Comparison of ENCODE assay signal across 6 worm cellular contexts in genomic region chrV:8024752-8025151, ce11.
TF ChIP-seq lines count a peak whose summit lies in the region.

Gene F43H9.3, minus strand, starts transcription at chrV:8024940.

TF ChIP-seq in whole organism, L1 larva, 84 proteins besides CTCF, POLR2A, EP300 and RAD21 (continues in another document):
- TF ChIP-seq rnt-1 (tag; optimal IDR thresholded peaks at IDR 0.05; lab: Kevin White, UChicago), result no peak
- no peak for TF ChIP-seq egl-13 (tag; optimal IDR thresholded peaks at IDR 0.05; lab: Kevin White, UChicago)
- TF ChIP-seq efl-1 (optimal IDR thresholded peaks at IDR 0.05; lab: Kevin White, UChicago), result peak; percentile 62 to 70
- peak; percentile 61 to 79 for TF ChIP-seq efl-1 (GFP tag; optimal IDR thresholded peaks at IDR 0.05 in 1 of 2; lab: Kevin White, UChicago)
- no peak for TF ChIP-seq nhr-47 (tag; optimal IDR thresholded peaks at IDR 0.05; lab: Kevin White, UChicago)
- TF ChIP-seq efl-3 (GFP tag; optimal IDR thresholded peaks at IDR 0.05; lab: Kevin White, UChicago), result no peak
- TF ChIP-seq dpl-1 (GFP tag; optimal IDR thresholded peaks at IDR 0.05; lab: Kevin White, UChicago), result peak in 2 of 3 experiments; percentile 47 to 60
- no peak for TF ChIP-seq nhr-28 (tag; optimal IDR thresholded peaks at IDR 0.05; lab: Kevin White, UChicago)
- TF ChIP-seq blmp-1 (tag; optimal IDR thresholded peaks at IDR 0.05; lab: Kevin White, UChicago), result no peak
- peak; percentile 80 for TF ChIP-seq F16B12.6 (tag; optimal IDR thresholded peaks at IDR 0.05; lab: Kevin White, UChicago)
- TF ChIP-seq unc-98 (GFP tag; IDR thresholded peaks at IDR 0.05; lab: Robert Waterston, UW), result no peak
- peak; percentile 19 for TF ChIP-seq snu-23 (GFP tag; optimal IDR thresholded peaks at IDR 0.05; lab: Kevin White, UChicago)
- TF ChIP-seq ceh-63 (GFP tag; optimal IDR thresholded peaks at IDR 0.05; lab: Kevin White, UChicago), result no peak
- TF ChIP-seq lin-35 (GFP tag; optimal IDR thresholded peaks at IDR 0.05; lab: Kevin White, UChicago), result peak; percentile 29 to 58
- peak; percentile 55 for TF ChIP-seq C16A3.4 (tag; optimal IDR thresholded peaks at IDR 0.05; lab: Kevin White, UChicago)

TF ChIP-seq in whole organism, L2 larva, 48 proteins besides CTCF, POLR2A, EP300 and RAD21:
- TF ChIP-seq ama-1 (optimal IDR thresholded peaks at IDR 0.05; lab: Kevin White, UChicago) (no peak), lsy-2 (tag; optimal IDR thresholded peaks at IDR 0.05; lab: Kevin White, UChicago) (peak in 1 of 2 experiments; percentile 88), R02D3.7 (tag; optimal IDR thresholded peaks at IDR 0.05; lab: Kevin White, UChicago) (peak; percentile 62), fos-1 (tag; optimal IDR thresholded peaks at IDR 0.05; lab: Kevin White, UChicago) (peak; percentile 0), egl-27 (tag; optimal IDR thresholded peaks at IDR 0.05; lab: Kevin White, UChicago) (no peak)

TF ChIP-seq in whole organism, L3 larva, 47 proteins besides CTCF, POLR2A, EP300 and RAD21:
- TF ChIP-seq nhr-43 (tag; optimal IDR thresholded peaks at IDR 0.05; lab: Kevin White, UChicago; ENCODE audit: poor library complexity, severe bottlenecking), result no peak
- peak; percentile 89 for TF ChIP-seq R02D3.7 (tag; optimal IDR thresholded peaks at IDR 0.05; lab: Kevin White, UChicago)
- peak; percentile 2 for TF ChIP-seq lin-15B (tag; optimal IDR thresholded peaks at IDR 0.05; lab: Kevin White, UChicago)
- peak; percentile 30 for TF ChIP-seq pha-4 (tag; optimal IDR thresholded peaks at IDR 0.05; lab: Kevin White, UChicago)
- TF ChIP-seq hmg-11 (tag; optimal IDR thresholded peaks at IDR 0.05; lab: Kevin White, UChicago), result peak; percentile 18
- TF ChIP-seq nfya-1 (tag; optimal IDR thresholded peaks at IDR 0.05; lab: Kevin White, UChicago; ENCODE audit: insufficient read depth), result peak; percentile 28

TF ChIP-seq in whole organism, L4 larva, 104 proteins besides CTCF, POLR2A, EP300 and RAD21 (continues in another document):
- TF ChIP-seq F49E8.2 (tag; optimal IDR thresholded peaks at IDR 0.05; lab: Kevin White, UChicago; ENCODE audit: borderline replicate concordance) (no peak), gei-8 (GFP tag; optimal IDR thresholded peaks at IDR 0.05; lab: Kevin White, UChicago) (no peak), ceh-32 (tag; optimal IDR thresholded peaks at IDR 0.05; lab: Kevin White, UChicago; ENCODE audit: poor library complexity) (no peak), lsy-2 (tag; optimal IDR thresholded peaks at IDR 0.05; lab: Kevin White, UChicago) (peak in 1 of 2 experiments; percentile 87), dmd-9 (GFP tag; IDR thresholded peaks at IDR 0.05; lab: Robert Waterston, UW) (no peak), mes-2 (tag; optimal IDR thresholded peaks at IDR 0.05; lab: Kevin White, UChicago; ENCODE audit: poor library complexity, severe bottlenecking) (peak; percentile 5), cey-2 (tag; optimal IDR thresholded peaks at IDR 0.05; lab: Kevin White, UChicago; ENCODE audit: borderline replicate concordance, insufficient read depth) (no peak), R02D3.7 (tag; optimal IDR thresholded peaks at IDR 0.05; lab: Kevin White, UChicago) (peak; percentile 83), ama-1 (optimal IDR thresholded peaks at IDR 0.05; lab: Kevin White, UChicago) (no peak), F37D6.2 (tag; optimal IDR thresholded peaks at IDR 0.05; lab: Kevin White, UChicago) (no peak), aly-2 (tag; optimal IDR thresholded peaks at IDR 0.05; lab: Kevin White, UChicago) (no peak), dpl-1 (GFP tag; optimal IDR thresholded peaks at IDR 0.05; lab: Kevin White, UChicago) (peak; percentile 38), nhr-102 (tag; optimal IDR thresholded peaks at IDR 0.05; lab: Kevin White, UChicago) (no peak), hif-1 (tag; optimal IDR thresholded peaks at IDR 0.05; lab: Kevin White, UChicago) (no peak), attf-4 (tag; optimal IDR thresholded peaks at IDR 0.05; lab: Kevin White, UChicago) (no peak), pha-4 (GFP tag; IDR thresholded peaks at IDR 0.05; lab: Robert Waterston, UW) (no peak), pha-4 (tag; optimal IDR thresholded peaks at IDR 0.05; lab: Kevin White, UChicago) (no peak), lin-39 (tag; optimal IDR thresholded peaks at IDR 0.05; lab: Kevin White, UChicago) (no peak), lin-29 (GFP tag; IDR thresholded peaks at IDR 0.05; lab: Robert Waterston, UW) (no peak), lin-38 (GFP tag; IDR thresholded peaks at IDR 0.05; lab: Robert Waterston, UW) (peak; percentile 31; the same call in 1 of the 2 replicates), aha-1 (tag; lab: Kevin White, UChicago) (peak; percentile 56), ctbp-1 (GFP tag; IDR thresholded peaks at IDR 0.05; lab: Robert Waterston, UW) (no peak)

TF ChIP-seq in whole organism, mixed stage, embryonic, 35 proteins besides CTCF, POLR2A, EP300 and RAD21:
- peak; percentile 85 for TF ChIP-seq lsy-2 (tag; optimal IDR thresholded peaks at IDR 0.05; lab: Kevin White, UChicago)
- no peak for TF ChIP-seq sptf-1 (tag; optimal IDR thresholded peaks at IDR 0.05; lab: Kevin White, UChicago)

TF ChIP-seq in whole organism, young adult, 124 proteins besides CTCF, POLR2A, EP300 and RAD21:
- TF ChIP-seq pha-4 (tag; optimal IDR thresholded peaks at IDR 0.05; lab: Kevin White, UChicago) (no peak), dpl-1 (GFP tag; optimal IDR thresholded peaks at IDR 0.05; lab: Kevin White, UChicago) (no peak), lsl-1 (GFP tag; optimal IDR thresholded peaks at IDR 0.05; lab: Kevin White, UChicago) (peak; percentile 27)
